Worm (Caenorhabditis elegans) whole organism, L2 larva: ENCODE results near the gene C02G6.3.

Experiments
- C34F6.9 ChIP-seq: fragments of 150-350 bp; optimal IDR thresholded peaks from 2 replicates; lab custom pipeline; 2014; ENCODE audit warnings: missing biosample characterization, missing genetic modification characterization
- F13H6.1 ChIP-seq: sonication (generic microtip); optimal IDR thresholded peaks from 2 replicates; lab custom pipeline; 2016; ENCODE audit warnings: missing genetic modification characterization, missing compliant biosample characterization
- Y55F3AM.14 ChIP-seq: fragments of 200-800 bp; sonication (Bioruptor generic); optimal IDR thresholded peaks from 2 replicates; lab custom pipeline; 2018; ENCODE audit warnings: mild to moderate bottlenecking, missing genetic modification characterization, missing compliant biosample characterization
- ZK546.5 ChIP-seq: sonication (generic microtip); optimal IDR thresholded peaks from 2 replicates; lab custom pipeline; 2017; ENCODE audit warnings: missing biosample characterization, missing genetic modification characterization
- alr-1 ChIP-seq: fragments of 150-350 bp; optimal IDR thresholded peaks from 2 replicates; lab custom pipeline; 2014; ENCODE audit warnings: missing biosample characterization, missing genetic modification characterization
- ama-1 ChIP-seq: fragments of 150-350 bp; optimal IDR thresholded peaks from 2 replicates; lab custom pipeline; 2018; ENCODE audit warnings: inconsistent platforms
- blmp-1 ChIP-seq: sonication (generic microtip); optimal IDR thresholded peaks from 2 replicates; lab custom pipeline; 2017; ENCODE audit warnings: missing genetic modification characterization, mild to moderate bottlenecking, missing compliant biosample characterization, antibody characterized with exemption, moderate library complexity; ENCODE audit not compliant: insufficient read depth
- crh-2 ChIP-seq: sonication (generic microtip); optimal IDR thresholded peaks from 2 replicates; lab custom pipeline; 2017; ENCODE audit warnings: missing biosample characterization, missing genetic modification characterization
- egl-27 ChIP-seq: sonication (generic microtip); optimal IDR thresholded peaks from 3 replicates; lab custom pipeline; 2017; ENCODE audit warnings: missing biosample characterization, missing genetic modification reagents, missing genetic modification characterization
- elt-3 ChIP-seq: sonication (generic microtip); optimal IDR thresholded peaks from 2 replicates; lab custom pipeline; 2017; ENCODE audit warnings: missing biosample characterization, missing genetic modification characterization
- fos-1 ChIP-seq: fragments of 150-350 bp; optimal IDR thresholded peaks from 2 replicates; lab custom pipeline; 2014; ENCODE audit warnings: missing biosample characterization, missing genetic modification characterization
- gmeb-1 ChIP-seq: fragments of 150-350 bp; optimal IDR thresholded peaks from 2 replicates; lab custom pipeline; 2014; ENCODE audit warnings: missing biosample characterization, missing genetic modification characterization
- lin-11 ChIP-seq: fragments of 150-350 bp; sonication (generic microtip); optimal IDR thresholded peaks from 2 replicates; lab custom pipeline; 2014; ENCODE audit warnings: missing biosample characterization, missing genetic modification characterization, inconsistent platforms, mixed read lengths
- lin-13 ChIP-seq: fragments of 150-350 bp; optimal IDR thresholded peaks from 2 replicates; lab custom pipeline; 2014; ENCODE audit warnings: missing biosample characterization, missing genetic modification reagents, missing genetic modification characterization
- lin-39 ChIP-seq: fragments of 150-350 bp; optimal IDR thresholded peaks from 2 replicates; lab custom pipeline; 2014; ENCODE audit warnings: missing biosample characterization, missing genetic modification reagents, missing genetic modification characterization
- lsy-2 ChIP-seq, 2 experiments: fragments of 150-350 bp in 1 of 2; sonication (generic microtip) in 1 of 2; optimal IDR thresholded peaks; 2 replicates each; lab custom pipeline; 2014 to 2017; ENCODE audit warnings: missing biosample characterization in 2 of 2, missing genetic modification characterization in 2 of 2
- mab-5 ChIP-seq: fragments of 150-350 bp; optimal IDR thresholded peaks from 2 replicates; lab custom pipeline; 2014; ENCODE audit warnings: missing biosample characterization, missing genetic modification characterization
- mdl-1 ChIP-seq, 2 experiments: fragments of 150-350 bp in 1 of 2; sonication (generic microtip) in 1 of 2; optimal IDR thresholded peaks; 2 replicates each; lab custom pipeline; 2017; ENCODE audit warnings: missing biosample characterization in 2 of 2, missing genetic modification characterization in 2 of 2
- nhr-129 ChIP-seq: fragments of 150-350 bp; optimal IDR thresholded peaks from 2 replicates; lab custom pipeline; 2014; ENCODE audit warnings: missing biosample characterization, missing genetic modification characterization
- nhr-25 ChIP-seq: fragments of 150-350 bp; sonication (generic microtip); optimal IDR thresholded peaks from 3 replicates; lab custom pipeline; 2014; ENCODE audit warnings: missing biosample characterization, missing genetic modification characterization
- nhr-6 ChIP-seq: fragments of 150-350 bp; optimal IDR thresholded peaks from 2 replicates; lab custom pipeline; 2014; ENCODE audit warnings: missing biosample characterization, missing genetic modification characterization
- peb-1 ChIP-seq: fragments of 150-350 bp; optimal IDR thresholded peaks from 2 replicates; lab custom pipeline; 2014; ENCODE audit warnings: missing biosample characterization, missing genetic modification characterization
- sem-4 ChIP-seq: fragments of 150-350 bp; optimal IDR thresholded peaks from 2 replicates; lab custom pipeline; 2014; ENCODE audit warnings: missing biosample characterization, missing genetic modification reagents, missing genetic modification characterization
- skn-1 ChIP-seq: sonication (generic microtip); optimal IDR thresholded peaks from 2 replicates; lab custom pipeline; 2017; ENCODE audit warnings: missing biosample characterization, missing genetic modification characterization
- sma-3 ChIP-seq: sonication (generic microtip); optimal IDR thresholded peaks from 2 replicates; lab custom pipeline; 2016; ENCODE audit warnings: missing genetic modification reagents, missing genetic modification characterization, missing compliant biosample characterization
- sma-9 ChIP-seq, 2 experiments: fragments of 150-350 bp in 1 of 2; sonication (generic microtip) in 1 of 2; optimal IDR thresholded peaks; 2 replicates each; lab custom pipeline; 2014 to 2016; ENCODE audit warnings: missing genetic modification characterization in 2 of 2, mild to moderate bottlenecking in 1 of 2, missing biosample characterization in 1 of 2, missing compliant biosample characterization in 1 of 2, missing genetic modification reagents in 1 of 2, moderate library complexity in 1 of 2
- snpc-4 ChIP-seq: fragments of 150-350 bp; optimal IDR thresholded peaks from 2 replicates; lab custom pipeline; 2014; ENCODE audit warnings: missing biosample characterization, missing genetic modification characterization
- unc-55 ChIP-seq: fragments of 150-350 bp; sonication (generic microtip); optimal IDR thresholded peaks from 3 replicates; lab custom pipeline; 2014; ENCODE audit warnings: missing biosample characterization, missing genetic modification reagents, missing genetic modification characterization
- unc-62 ChIP-seq: fragments of 150-350 bp; optimal IDR thresholded peaks from 2 replicates; lab custom pipeline; 2014; ENCODE audit warnings: missing biosample characterization, missing genetic modification reagents, missing genetic modification characterization
- zag-1 ChIP-seq: fragments of 150-350 bp; optimal IDR thresholded peaks from 2 replicates; lab custom pipeline; 2014; ENCODE audit warnings: missing biosample characterization, missing genetic modification characterization
- ztf-4 ChIP-seq: fragments of 150-350 bp; optimal IDR thresholded peaks from 2 replicates; lab custom pipeline; 2014; ENCODE audit warnings: missing biosample characterization, missing genetic modification characterization

Gene C02G6.3

DNA sequence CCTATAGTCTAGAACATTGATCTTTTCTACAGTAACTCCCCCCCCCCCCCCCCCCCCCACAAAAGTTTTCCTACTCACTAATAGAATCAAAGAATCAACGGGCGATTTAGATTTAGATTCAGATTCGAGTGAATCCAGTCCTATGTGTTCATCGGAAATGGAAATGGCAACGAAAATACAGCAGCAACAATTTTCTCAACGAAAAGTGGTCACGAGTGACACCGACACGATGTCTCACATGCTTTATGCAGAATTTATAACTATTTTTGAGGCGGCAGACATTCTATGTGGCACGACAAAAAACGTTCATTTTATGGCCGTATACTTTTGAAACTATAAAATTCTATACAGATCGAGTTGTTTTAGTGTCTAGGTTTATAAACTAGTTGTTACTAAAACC lies 35.0 kb upstream of the C02G6.3 start:
- no peak for TF ChIP-seq elt-3 (tag; lab: Kevin White, UChicago)
- TF ChIP-seq nhr-25 (tag; lab: Kevin White, UChicago), result peak; percentile 24
- TF ChIP-seq unc-62, result no peak
- TF ChIP-seq peb-1, result no peak
- TF ChIP-seq mdl-1 (tag; optimal IDR thresholded peaks at IDR 0.05; lab: Kevin White, UChicago), result no peak

DNA sequence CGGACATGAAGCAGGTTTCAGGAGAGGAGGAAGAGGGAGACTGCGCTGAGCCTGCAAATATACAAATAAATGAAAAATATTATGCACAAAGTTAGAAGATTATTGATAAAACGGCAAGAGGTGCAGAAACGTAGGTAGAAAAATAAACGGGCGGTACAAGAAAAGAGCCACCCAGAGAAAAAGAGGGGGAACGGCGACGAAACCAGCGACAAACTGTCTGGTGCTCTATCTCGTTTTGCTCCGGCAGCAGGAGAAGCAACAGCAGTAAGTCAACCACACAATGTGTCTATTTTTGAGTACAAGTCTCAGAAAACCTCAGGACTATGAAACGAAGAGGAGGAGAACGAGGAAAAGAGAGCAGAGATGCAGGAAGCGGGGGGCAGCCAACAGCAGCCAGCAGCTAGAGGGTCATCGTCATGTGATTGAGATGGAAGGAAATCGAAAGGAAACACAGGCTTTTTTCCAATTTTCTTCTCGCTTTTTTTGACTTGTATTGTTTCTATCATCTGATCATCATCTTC lies 34.4 kb upstream of the C02G6.3 start, which contains the start of gene F26F12.3:
Gene F26F12.3, minus strand, starts transcription at position 51 of the 521 bp plus-strand sequence.
- TF ChIP-seq ztf-4 (tag; lab: Kevin White, UChicago) (no peak), zag-1 (tag; lab: Kevin White, UChicago) (peak; percentile 11), mab-5 (tag; lab: Kevin White, UChicago) (peak; percentile 41), nhr-129 (tag; lab: Kevin White, UChicago) (peak; percentile 89), sma-3 (GFP tag; lab: Kevin White, UChicago) (peak; percentile 88), sma-9 (GFP tag; optimal IDR thresholded peaks at IDR 0.05; lab: Kevin White, UChicago) (peak; percentile 90), sma-9 (tag; optimal IDR thresholded peaks at IDR 0.05; lab: Kevin White, UChicago) (no peak), unc-62 (no peak), fos-1 (peak; percentile 36), nhr-25 (tag; lab: Kevin White, UChicago) (peak; percentile 30), ama-1 (lab: Kevin White, UChicago) (peak; percentile 68), snpc-4 (tag; lab: Kevin White, UChicago) (no peak), blmp-1 (peak; percentile 75), alr-1 (tag; lab: Kevin White, UChicago) (no peak), nhr-6 (tag; lab: Kevin White, UChicago) (peak; percentile 11), lsy-2 (tag; optimal IDR thresholded peaks at IDR 0.05; lab: Kevin White, UChicago) (peak in 1 of 2 experiments; percentile 66), skn-1 (tag; lab: Kevin White, UChicago) (no peak), crh-2 (tag; lab: Kevin White, UChicago) (peak; percentile 24), gmeb-1 (tag; lab: Kevin White, UChicago) (peak; percentile 29), C34F6.9 (tag; lab: Kevin White, UChicago) (peak; percentile 80), lin-11 (tag; lab: Kevin White, UChicago) (peak; percentile 44), lin-13 (no peak), mdl-1 (tag; optimal IDR thresholded peaks at IDR 0.05; lab: Kevin White, UChicago) (peak; percentile 39 to 54), F13H6.1 (peak; percentile 71), unc-55 (peak; percentile 29), Y55F3AM.14 (GFP tag; lab: Kevin White, UChicago) (peak; percentile 44), sem-4 (peak; percentile 79), egl-27 (tag; lab: Kevin White, UChicago) (peak; percentile 11)

DNA sequence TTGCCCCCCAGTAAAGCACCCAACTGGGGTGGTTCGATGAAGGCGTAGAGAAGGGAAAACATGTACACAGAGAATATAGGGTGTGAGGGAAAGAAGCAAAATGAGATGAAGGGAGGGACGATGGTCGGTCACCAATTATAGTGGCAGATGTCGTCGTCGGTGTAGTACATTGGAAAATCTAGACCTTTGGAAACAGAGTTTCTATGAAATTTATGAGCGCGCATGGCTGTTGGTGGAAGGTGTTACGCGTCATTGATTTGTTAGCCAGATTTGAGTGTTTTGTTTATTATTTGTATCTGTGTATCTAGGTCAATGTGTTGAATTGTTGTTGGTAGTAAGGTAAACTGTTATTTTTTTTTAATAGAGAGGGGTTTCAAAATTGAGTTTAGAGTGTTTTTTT lies 33.4 kb upstream of the C02G6.3 start:
- TF ChIP-seq C34F6.9 (tag; lab: Kevin White, UChicago) (peak; percentile 8), nhr-129 (tag; lab: Kevin White, UChicago) (peak; percentile 35), Y55F3AM.14 (GFP tag; lab: Kevin White, UChicago) (no peak)

DNA sequence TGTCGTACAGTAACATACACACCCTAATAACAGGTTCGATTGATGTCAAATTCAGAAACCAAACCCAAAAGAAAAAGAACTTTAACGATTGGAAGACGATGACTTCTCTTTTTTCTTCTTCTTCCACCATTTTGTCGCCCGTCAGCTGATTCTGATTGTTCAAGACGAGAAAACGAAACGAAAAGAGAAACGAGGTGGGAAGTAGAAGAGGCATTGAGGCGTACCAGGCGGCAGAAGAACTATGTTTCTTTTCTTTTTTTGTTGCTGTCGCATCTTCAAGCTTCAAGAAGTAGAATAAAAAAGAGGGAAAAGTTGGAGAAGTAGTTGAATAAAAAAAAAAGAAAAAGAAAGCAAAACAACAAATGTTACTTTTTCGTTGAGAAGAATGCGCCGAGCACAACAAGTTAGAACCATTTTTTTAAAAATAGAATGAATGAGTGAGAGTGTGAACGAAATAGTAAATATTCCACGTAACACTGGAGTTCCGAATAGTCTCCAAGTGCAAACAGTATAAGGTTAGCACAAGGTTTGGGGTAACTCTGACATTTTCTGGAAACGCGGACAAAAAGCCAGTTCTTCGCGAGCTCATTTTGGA lies 32.1 kb upstream of the C02G6.3 start:
- TF ChIP-seq F13H6.1 (peak; percentile 53), mdl-1 (tag; optimal IDR thresholded peaks at IDR 0.05; lab: Kevin White, UChicago) (no peak), sma-3 (GFP tag; lab: Kevin White, UChicago) (no peak), C34F6.9 (tag; lab: Kevin White, UChicago) (peak; percentile 11), ztf-4 (tag; lab: Kevin White, UChicago) (peak; percentile 19), nhr-25 (tag; lab: Kevin White, UChicago) (peak; percentile 16), nhr-129 (tag; lab: Kevin White, UChicago) (peak; percentile 55), unc-55 (peak; percentile 59)

DNA sequence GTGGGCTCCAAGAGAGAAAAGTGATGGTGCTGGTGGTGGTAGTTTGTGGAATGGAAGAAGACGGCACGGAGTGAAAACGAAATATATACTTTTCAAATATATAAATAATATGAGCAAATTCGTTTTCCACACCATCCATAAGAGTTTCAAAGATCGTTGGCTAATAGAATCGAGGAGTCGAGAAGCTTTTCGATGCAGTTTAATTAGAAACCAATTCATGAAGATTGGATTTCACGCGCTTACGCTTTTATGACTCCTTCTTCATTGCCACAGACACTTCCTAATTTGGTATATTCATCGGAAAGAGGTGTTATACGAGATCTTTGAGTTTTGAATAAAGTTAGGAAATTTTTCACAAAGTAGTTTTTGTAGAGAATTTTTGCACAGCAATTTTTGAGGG lies 29.5 kb upstream of the C02G6.3 start:
- TF ChIP-seq gmeb-1 (tag; lab: Kevin White, UChicago) (no peak), ZK546.5 (no peak), lin-39 (tag; lab: Kevin White, UChicago) (no peak), sma-9 (GFP tag; optimal IDR thresholded peaks at IDR 0.05; lab: Kevin White, UChicago) (no peak), sma-9 (tag; optimal IDR thresholded peaks at IDR 0.05; lab: Kevin White, UChicago) (no peak)
